Fruit fly (Drosophila melanogaster): Measurements from ENCODE around the gene CG16753.

The CG16753 gene

DNA sequence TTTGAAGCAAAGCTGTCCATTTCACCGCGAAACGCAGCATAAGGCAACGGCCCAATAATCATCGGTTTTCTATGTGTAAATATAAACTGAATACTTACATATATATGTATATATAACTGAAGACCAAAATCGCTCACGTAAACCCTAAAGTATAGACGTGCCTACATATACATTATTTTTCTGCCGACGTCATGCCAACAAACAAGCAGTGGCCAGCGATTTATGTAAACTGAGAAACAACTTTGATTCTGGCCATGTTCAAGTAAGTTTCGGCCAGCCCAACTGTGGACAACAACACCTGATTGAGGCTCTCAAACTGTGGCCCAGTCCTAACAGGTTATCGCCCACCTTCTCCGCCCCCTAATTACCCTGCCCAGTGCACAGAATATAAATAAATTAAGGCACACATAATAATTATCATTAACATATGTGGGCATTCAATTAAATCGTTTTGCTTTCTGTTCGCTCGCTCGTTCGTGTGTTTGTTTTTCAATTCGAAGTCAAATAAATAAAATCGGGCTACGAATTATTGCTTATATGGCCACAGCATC lies 27.2 kb downstream of the CG16753 start:
- TF ChIP-seq tj (GFP tag; optimal IDR thresholded peaks at IDR 0.05), result peak; percentile 99
- TF ChIP-seq bab1 (GFP tag; optimal IDR thresholded peaks at IDR 0.05), result no peak
- peak; percentile 55 to 61 for TF ChIP-seq cnc (optimal IDR thresholded peaks at IDR 0.05)

DNA sequence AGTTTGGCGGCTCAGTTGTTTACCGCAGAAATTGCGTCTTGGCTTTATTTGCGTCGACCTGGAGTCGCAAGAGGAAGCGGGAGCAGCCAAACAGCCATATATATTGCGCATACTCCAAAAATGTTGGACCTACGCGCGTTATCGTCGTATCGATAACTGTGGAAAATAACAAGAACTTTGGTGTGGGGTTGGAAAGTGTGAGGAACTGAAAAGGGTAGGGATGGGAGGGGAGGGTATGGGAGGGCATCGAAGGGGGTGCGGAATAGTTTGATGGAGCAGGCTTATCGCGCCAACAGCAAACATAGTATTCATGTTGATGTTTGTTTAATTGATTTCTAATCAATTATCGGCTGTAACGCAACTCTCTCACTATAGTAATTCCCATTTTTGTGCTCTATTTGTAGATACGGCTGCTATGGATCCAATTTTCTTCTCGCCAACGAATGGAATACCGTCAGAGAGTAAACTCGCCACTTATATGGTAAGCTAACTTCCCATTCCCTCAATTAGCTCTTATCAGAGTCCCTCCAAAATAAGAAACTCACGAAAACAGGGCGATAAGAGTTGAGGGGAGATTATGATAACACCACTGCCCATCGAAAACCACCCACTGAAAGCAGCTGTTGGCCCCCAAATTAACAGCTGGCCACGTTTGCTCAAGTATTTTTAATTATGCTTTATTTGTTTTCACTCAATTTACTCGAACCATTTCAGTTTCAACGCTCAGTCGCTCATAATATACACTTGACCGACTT lies 28.6 kb downstream of the CG16753 start:
- TF ChIP-seq Crg-1 (GFP tag; optimal IDR thresholded peaks at IDR 0.05) (no peak), CG12768 (GFP tag; optimal IDR thresholded peaks at IDR 0.05) (peak; percentile 12), CG5204 (GFP tag; optimal IDR thresholded peaks at IDR 0.05) (no peak), kay (GFP tag; ENCODE audit: borderline replicate concordance) (peak; percentile 71), toe (GFP tag; optimal IDR thresholded peaks at IDR 0.05) (no peak), CG11617 (GFP tag; optimal IDR thresholded peaks at IDR 0.05) (no peak), bab1 (GFP tag; optimal IDR thresholded peaks at IDR 0.05) (no peak), CG7101 (tag; optimal IDR thresholded peaks at IDR 0.05) (peak; percentile 7), CG14711 (tag; optimal IDR thresholded peaks at IDR 0.05) (no peak), ovo (GFP tag; optimal IDR thresholded peaks at IDR 0.05) (no peak), pad (GFP tag; optimal IDR thresholded peaks at IDR 0.05) (no peak), CG7045 (GFP tag; optimal IDR thresholded peaks at IDR 0.05) (no peak), cic (GFP tag; optimal IDR thresholded peaks at IDR 0.05) (peak; percentile 82), CG33017 (tag; optimal IDR thresholded peaks at IDR 0.05) (no peak), CG1620 (GFP tag; optimal IDR thresholded peaks at IDR 0.05) (no peak), Mnt (GFP tag; optimal IDR thresholded peaks at IDR 0.05) (no peak), cnc (optimal IDR thresholded peaks at IDR 0.05) (no peak), Clk (GFP tag; optimal IDR thresholded peaks at IDR 0.05) (no peak), tj (GFP tag; optimal IDR thresholded peaks at IDR 0.05) (no peak), Hr96 (GFP tag; optimal IDR thresholded peaks at IDR 0.05) (no peak)

DNA sequence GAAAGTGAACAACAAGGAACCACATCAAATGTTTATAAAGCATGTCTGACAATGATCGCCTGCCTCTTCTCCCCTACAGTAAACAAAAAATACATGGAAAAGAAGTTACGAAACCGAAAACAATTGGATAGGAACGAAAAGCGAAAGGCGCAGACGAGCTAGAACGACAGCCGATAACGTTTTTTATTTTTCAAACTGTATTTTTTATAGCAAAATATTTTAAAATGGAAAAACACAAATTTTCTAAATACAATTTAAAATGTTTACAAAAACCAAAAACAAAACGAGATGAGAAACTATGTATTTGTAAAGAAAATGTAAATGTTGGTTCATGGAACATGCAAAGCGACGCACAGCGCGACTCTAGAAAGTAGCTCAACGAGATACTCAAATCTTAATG lies 34.1 kb downstream of the CG16753 start:
- no peak for TF ChIP-seq Clk (GFP tag; optimal IDR thresholded peaks at IDR 0.05)
- TF ChIP-seq Crg-1 (GFP tag; optimal IDR thresholded peaks at IDR 0.05), result no peak
- peak; percentile 87 for TF ChIP-seq kay (GFP tag; ENCODE audit: borderline replicate concordance)

DNA sequence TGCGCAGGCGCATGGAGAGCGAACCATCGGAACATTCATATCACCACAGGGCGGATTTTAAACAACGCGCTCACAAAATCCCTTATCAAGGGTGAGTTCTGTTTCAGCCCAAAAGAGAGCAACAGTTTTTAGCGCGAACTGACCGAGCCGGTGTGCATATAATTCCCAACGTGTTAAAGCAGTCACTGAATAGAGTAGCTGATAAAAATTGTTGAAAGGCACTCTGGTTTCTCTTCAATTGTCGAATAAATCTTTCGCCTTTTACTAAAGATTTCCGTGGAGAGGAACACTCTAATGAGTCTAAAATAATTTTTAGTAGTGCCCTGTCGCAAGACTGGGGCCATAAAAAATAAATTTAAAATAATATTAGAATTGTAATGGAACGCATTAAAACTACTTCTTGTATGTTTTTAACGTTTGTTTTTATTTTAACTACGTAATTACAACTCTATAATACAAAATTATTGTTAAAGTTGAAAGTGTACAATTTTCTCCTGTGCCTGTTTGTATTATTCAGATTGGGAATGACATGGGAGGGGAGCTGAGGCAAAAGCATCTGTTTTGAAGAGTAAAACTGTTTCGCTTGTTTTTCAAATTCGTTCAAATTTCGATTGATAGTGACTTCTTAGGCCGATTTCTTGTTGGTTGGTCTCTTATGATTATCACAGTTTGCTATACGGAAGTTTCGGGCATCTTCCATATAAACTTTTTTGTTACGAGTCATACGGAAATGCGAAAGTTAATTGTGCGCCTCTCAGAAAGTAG lies 35.9 kb downstream of the CG16753 start:
- TF ChIP-seq cnc (optimal IDR thresholded peaks at IDR 0.05), result no peak
- TF ChIP-seq CG14711 (tag; optimal IDR thresholded peaks at IDR 0.05), result peak; percentile 21
- no peak for TF ChIP-seq CG7045 (GFP tag; optimal IDR thresholded peaks at IDR 0.05)
- no peak for TF ChIP-seq CG5204 (GFP tag; optimal IDR thresholded peaks at IDR 0.05)
- peak; percentile 44 for TF ChIP-seq CG7101 (tag; optimal IDR thresholded peaks at IDR 0.05)
- no peak for TF ChIP-seq kay (GFP tag; ENCODE audit: borderline replicate concordance)
- TF ChIP-seq CG33017 (tag; optimal IDR thresholded peaks at IDR 0.05), result no peak
- peak; percentile 25 for TF ChIP-seq pad (GFP tag; optimal IDR thresholded peaks at IDR 0.05)
- no peak for TF ChIP-seq tj (GFP tag; optimal IDR thresholded peaks at IDR 0.05)
- no peak for TF ChIP-seq Hr96 (GFP tag; optimal IDR thresholded peaks at IDR 0.05)
- TF ChIP-seq CG12768 (GFP tag; optimal IDR thresholded peaks at IDR 0.05), result no peak
- no peak for TF ChIP-seq CG11617 (GFP tag; optimal IDR thresholded peaks at IDR 0.05)
- no peak for TF ChIP-seq Clk (GFP tag; optimal IDR thresholded peaks at IDR 0.05)
- TF ChIP-seq toe (GFP tag; optimal IDR thresholded peaks at IDR 0.05), result no peak
- TF ChIP-seq cic (GFP tag; optimal IDR thresholded peaks at IDR 0.05), result no peak
- no peak for TF ChIP-seq CG1620 (GFP tag; optimal IDR thresholded peaks at IDR 0.05)
- no peak for TF ChIP-seq Crg-1 (GFP tag; optimal IDR thresholded peaks at IDR 0.05)

DNA sequence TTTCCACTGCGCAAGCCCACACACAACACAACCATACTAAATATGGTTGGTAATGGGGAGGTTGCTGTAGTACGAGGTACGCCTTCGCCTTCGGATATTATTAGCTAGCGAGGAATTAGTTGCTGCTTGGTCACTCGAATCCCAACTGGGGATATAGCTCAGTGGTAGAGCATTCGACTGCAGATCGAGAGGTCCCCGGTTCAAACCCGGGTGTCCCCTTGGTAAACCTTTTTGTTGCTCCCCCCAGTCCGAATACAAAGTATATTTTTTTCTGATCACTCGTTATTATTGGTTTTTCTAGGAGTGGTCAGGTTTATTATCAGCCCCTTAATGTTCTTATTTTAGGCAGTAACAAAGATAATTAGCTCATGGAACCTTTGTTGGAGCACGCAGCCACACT lies 40.7 kb downstream of the CG16753 start:
- TF ChIP-seq cnc (optimal IDR thresholded peaks at IDR 0.05), result no peak
- TF ChIP-seq Hr96 (GFP tag; optimal IDR thresholded peaks at IDR 0.05), result no peak
- TF ChIP-seq tj (GFP tag; optimal IDR thresholded peaks at IDR 0.05), result no peak
- no peak for TF ChIP-seq CG1620 (GFP tag; optimal IDR thresholded peaks at IDR 0.05)

DNA sequence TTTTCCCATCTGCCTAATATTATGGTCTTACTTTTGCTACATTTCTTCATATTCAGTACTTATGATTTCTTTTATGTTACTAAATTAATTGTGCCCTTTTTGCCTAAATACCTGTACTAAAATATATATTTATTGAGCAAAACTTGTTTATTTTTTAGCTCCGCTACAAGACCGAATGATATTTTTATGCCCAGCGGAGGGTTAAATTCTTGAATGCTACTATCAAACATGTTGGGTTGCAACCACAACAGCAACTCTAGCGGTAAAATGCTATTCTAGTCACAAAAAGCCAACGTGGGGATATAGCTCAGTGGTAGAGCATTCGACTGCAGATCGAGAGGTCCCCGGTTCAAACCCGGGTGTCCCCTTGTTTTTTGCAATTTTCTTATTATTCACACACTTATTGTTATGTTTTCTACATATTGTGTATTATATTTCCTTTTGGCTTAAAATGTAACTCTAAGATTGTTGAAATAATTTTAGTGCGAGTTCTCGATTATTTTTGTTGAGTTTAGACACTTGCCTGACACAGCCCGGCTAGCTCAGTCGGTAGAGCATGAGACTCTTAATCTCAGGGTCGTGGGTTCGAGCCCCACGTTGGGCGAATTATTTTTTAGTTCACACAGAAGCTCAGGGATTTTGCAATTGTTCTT lies 41.3 kb downstream of the CG16753 start:
- TF ChIP-seq Hr96 (GFP tag; optimal IDR thresholded peaks at IDR 0.05), result no peak
- TF ChIP-seq Clk (GFP tag; optimal IDR thresholded peaks at IDR 0.05), result no peak
- TF ChIP-seq CG7045 (GFP tag; optimal IDR thresholded peaks at IDR 0.05), result peak; percentile 29
- TF ChIP-seq CG11617 (GFP tag; optimal IDR thresholded peaks at IDR 0.05), result no peak
- no peak for TF ChIP-seq CG33017 (tag; optimal IDR thresholded peaks at IDR 0.05)
- TF ChIP-seq cnc (optimal IDR thresholded peaks at IDR 0.05), result no peak
- peak; percentile 55 for TF ChIP-seq CG12768 (GFP tag; optimal IDR thresholded peaks at IDR 0.05)
- no peak for TF ChIP-seq tj (GFP tag; optimal IDR thresholded peaks at IDR 0.05)
- no peak for TF ChIP-seq ovo (GFP tag; optimal IDR thresholded peaks at IDR 0.05)
- peak; percentile 21 for TF ChIP-seq CG7101 (tag; optimal IDR thresholded peaks at IDR 0.05)
- no peak for TF ChIP-seq toe (GFP tag; optimal IDR thresholded peaks at IDR 0.05)
- no peak for TF ChIP-seq cic (GFP tag; optimal IDR thresholded peaks at IDR 0.05)

Measured in whole organism, adult.